Worm (Caenorhabditis elegans): ENCODE results near the gene mam-1.

DNA sequence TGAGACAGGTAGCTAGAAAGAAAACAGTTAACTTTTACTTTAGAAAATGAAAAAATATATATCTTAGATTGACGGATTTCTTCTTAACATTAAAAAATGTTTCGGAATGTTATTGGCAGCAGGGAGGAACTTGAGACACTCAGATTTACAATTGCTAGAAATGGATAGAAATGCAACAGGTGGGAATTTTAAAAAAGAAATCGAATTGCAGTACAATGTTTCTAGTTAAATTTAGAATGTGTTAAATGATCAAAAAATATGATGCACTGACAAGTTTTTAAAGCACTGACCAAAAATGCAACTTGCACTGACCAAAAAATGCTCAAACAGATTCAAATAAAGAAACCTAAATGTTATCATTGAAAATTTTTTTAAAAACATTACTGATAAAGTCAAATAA is 37.9 kb upstream of the mam-1 start:
- TF ChIP-seq lim-7 (GFP tag; IDR thresholded peaks at IDR 0.05): no peak
- no peak for TF ChIP-seq ces-1 (GFP tag; optimal IDR thresholded peaks at IDR 0.05)
- no peak for TF ChIP-seq mdl-1 (tag; optimal IDR thresholded peaks at IDR 0.05)
- TF ChIP-seq lin-13 (GFP tag; optimal IDR thresholded peaks at IDR 0.05): no peak
- no peak for TF ChIP-seq zfp-3 (GFP tag; conservative IDR thresholded peaks at IDR 0.05)
- no peak for TF ChIP-seq mxl-2 (GFP tag; conservative IDR thresholded peaks at IDR 0.05)
- peak in 1 of 2 experiments; percentile 91 for TF ChIP-seq unc-62 (GFP tag; optimal IDR thresholded peaks at IDR 0.05 in 1 of 2)
- TF ChIP-seq unc-62 (tag; optimal IDR thresholded peaks at IDR 0.05): no peak
- TF ChIP-seq mep-1 (tag; optimal IDR thresholded peaks at IDR 0.05): no peak
- TF ChIP-seq zag-1 (tag; optimal IDR thresholded peaks at IDR 0.05): no peak
